Worm (Caenorhabditis elegans): ENCODE data around the gene cec-3.
"Not testable (repeated sequence)": the region's sequence is repeated elsewhere in the genome, so short reads cannot be mapped to it uniquely, and the experiment has no call there.

- TF ChIP-seq lin-11 (tag; optimal IDR thresholded peaks at IDR 0.05); pha-2 (tag; optimal IDR thresholded peaks at IDR 0.05); unc-86 (tag; optimal IDR thresholded peaks at IDR 0.05); unc-55 (GFP tag; optimal IDR thresholded peaks at IDR 0.05); nhr-11 (tag; optimal IDR thresholded peaks at IDR 0.05): not testable (repeated sequence)
Measured at ce11 chrII:7883163-7883562, 25.8 kb upstream of the cec-3 start.
